Fruit fly (Drosophila melanogaster) whole organism, embryonic: Measurements from ENCODE around the gene hook.

Source experiments
- Asciz ChIP-seq: fragments of 200-800 bp; sonication (Bioruptor generic); optimal IDR thresholded peaks from 2 replicates; lab custom pipeline; 2017; ENCODE audit warnings: missing biosample characterization, mild to moderate bottlenecking, missing genetic modification characterization, missing genetic modification reagents
- CG10147 ChIP-seq: fragments of 200-800 bp; sonication (Bioruptor generic); optimal IDR thresholded peaks from 2 replicates; lab custom pipeline; 2019; ENCODE audit warnings: missing biosample characterization, mild to moderate bottlenecking, missing genetic modification characterization, moderate library complexity
- CG10267 ChIP-seq: fragments of 200-800 bp; sonication (Bioruptor generic); optimal IDR thresholded peaks from 2 replicates; lab custom pipeline; 2018; ENCODE audit warnings: missing biosample characterization, mild to moderate bottlenecking, missing genetic modification characterization, moderate library complexity
- CG12104 ChIP-seq: fragments of 200-800 bp; sonication (Bioruptor generic); optimal IDR thresholded peaks from 3 replicates; lab custom pipeline; 2016; ENCODE audit warnings: missing biosample characterization, missing genetic modification characterization
- CG12659 ChIP-seq: fragments of 200-800 bp; sonication (Bioruptor generic); optimal IDR thresholded peaks from 3 replicates; lab custom pipeline; 2017; ENCODE audit warnings: mild to moderate bottlenecking, missing biosample characterization, missing genetic modification reagents, missing genetic modification characterization
- CG14441 ChIP-seq: fragments of 200-800 bp; sonication (Bioruptor generic); IDR thresholded peaks from 2 replicates; pipeline ENCODE4 v1.3.6; 2022; ENCODE audit warnings: missing biosample characterization, missing genetic modification characterization
- CG14710 ChIP-seq: fragments of 200-800 bp; sonication (Bioruptor generic); optimal IDR thresholded peaks from 3 replicates; lab custom pipeline; 2019; ENCODE audit warnings: missing biosample characterization, mild to moderate bottlenecking, missing genetic modification characterization, moderate library complexity
- CG15601 ChIP-seq: fragments of 200-800 bp; sonication (Bioruptor generic); optimal IDR thresholded peaks from 3 replicates; lab custom pipeline; 2019; ENCODE audit warnings: missing biosample characterization, mild to moderate bottlenecking, missing genetic modification characterization, moderate library complexity
- CG18011 ChIP-seq: fragments of 200-800 bp; sonication (Bioruptor generic); optimal IDR thresholded peaks from 2 replicates; lab custom pipeline; 2017; ENCODE audit warnings: missing biosample characterization, missing genetic modification characterization, mild to moderate bottlenecking, moderate library complexity, missing genotype
- CG2875 ChIP-seq: fragments of 200-800 bp; sonication (Bioruptor generic); optimal IDR thresholded peaks from 2 replicates; lab custom pipeline; 2017; ENCODE audit warnings: missing biosample characterization, mild to moderate bottlenecking, missing genetic modification characterization, missing genetic modification reagents
- CG30431 ChIP-seq: fragments of 200-800 bp; sonication (Bioruptor generic); optimal IDR thresholded peaks from 2 replicates; lab custom pipeline; 2017; ENCODE audit warnings: missing biosample characterization, missing genetic modification characterization
- CG31441 ChIP-seq: fragments of 200-800 bp; sonication (Bioruptor generic); IDR thresholded peaks from 2 replicates; pipeline ENCODE4 v1.3.6; 2022; ENCODE audit warnings: missing biosample characterization, missing genetic modification characterization
- CG34376 ChIP-seq: fragments of 200-800 bp; sonication (Bioruptor generic); optimal IDR thresholded peaks from 2 replicates; lab custom pipeline; 2018; ENCODE audit warnings: missing biosample characterization, mild to moderate bottlenecking, missing genetic modification characterization
- CG3847 ChIP-seq: fragments of 200-800 bp; sonication (Bioruptor generic); IDR thresholded peaks from 2 replicates; pipeline ENCODE4 v1.3.6; 2022; ENCODE audit warnings: missing biosample characterization, missing genetic modification characterization
- CG42726 ChIP-seq: fragments of 200-800 bp; sonication (Bioruptor generic); IDR thresholded peaks from 2 replicates; pipeline ENCODE4 v1.3.6; 2022; ENCODE audit warnings: missing biosample characterization, missing genetic modification characterization; ENCODE audit not compliant: partially characterized antibody
- CG4328 ChIP-seq: fragments of 200-800 bp; sonication (Bioruptor generic); optimal IDR thresholded peaks from 3 replicates; lab custom pipeline; 2017; ENCODE audit warnings: missing biosample characterization, missing genetic modification reagents, missing genetic modification characterization
- CG4424 ChIP-seq: fragments of 200-800 bp; sonication (Bioruptor generic); optimal IDR thresholded peaks from 3 replicates; lab custom pipeline; 2016; ENCODE audit warnings: missing biosample characterization, missing genetic modification characterization
- CG5953 ChIP-seq: fragments of 200-800 bp; sonication (Bioruptor generic); IDR thresholded peaks from 2 replicates; pipeline ENCODE4 v1.3.6; 2022; ENCODE audit warnings: missing biosample characterization, missing genetic modification characterization
- CG6765 ChIP-seq: fragments of 200-800 bp; sonication (Bioruptor generic); optimal IDR thresholded peaks from 3 replicates; lab custom pipeline; 2017; ENCODE audit warnings: missing biosample characterization, mild to moderate bottlenecking, missing genetic modification characterization
- CG6813 ChIP-seq: fragments of 200-800 bp; sonication (Bioruptor generic); optimal IDR thresholded peaks from 2 replicates; lab custom pipeline; 2017; ENCODE audit warnings: missing biosample characterization, missing genetic modification characterization, mild to moderate bottlenecking, moderate library complexity, missing genetic modification reagents
- CG7556 ChIP-seq: fragments of 200-800 bp; sonication (Bioruptor generic); optimal IDR thresholded peaks from 2 replicates; lab custom pipeline; 2017; ENCODE audit warnings: missing biosample characterization, mild to moderate bottlenecking, missing genetic modification characterization
- CG9932 ChIP-seq: fragments of 200-800 bp; sonication (Bioruptor generic); IDR thresholded peaks from 2 replicates; pipeline ENCODE4 v1.3.6; 2022; ENCODE audit warnings: missing biosample characterization, missing genetic modification characterization
- D19A ChIP-seq: fragments of 200-800 bp; optimal IDR thresholded peaks from 3 replicates; lab custom pipeline; 2019; ENCODE audit warnings: missing biosample characterization, mild to moderate bottlenecking, missing genetic modification characterization, moderate library complexity
- Dip3 ChIP-seq: fragments of 200-800 bp; sonication (Bioruptor generic); optimal IDR thresholded peaks from 3 replicates; lab custom pipeline; 2016; ENCODE audit warnings: missing biosample characterization, missing genetic modification characterization
- H15 ChIP-seq: fragments of 200-800 bp; sonication (Bioruptor generic); IDR thresholded peaks from 3 replicates; pipeline ENCODE4 v1.3.6; 2022; ENCODE audit warnings: missing biosample characterization, missing genetic modification characterization
- HHEX ChIP-seq: fragments of 200-800 bp; sonication (Bioruptor generic); optimal IDR thresholded peaks from 3 replicates; lab custom pipeline; 2017; ENCODE audit warnings: missing biosample characterization, mild to moderate bottlenecking, missing genetic modification characterization, missing genetic modification reagents
- NC2β ChIP-seq: fragments of 200-800 bp; sonication (Bioruptor generic); optimal IDR thresholded peaks from 2 replicates; lab custom pipeline; 2016; ENCODE audit warnings: missing biosample characterization, missing genetic modification characterization
- Opbp ChIP-seq: fragments of 200-800 bp; sonication (Bioruptor generic); IDR thresholded peaks from 3 replicates; pipeline ENCODE4 v1.3.6; 2022; ENCODE audit warnings: missing biosample characterization, missing genetic modification characterization; ENCODE audit not compliant: partially characterized antibody
- TFAM ChIP-seq: fragments of 200-800 bp; sonication (Bioruptor generic); optimal IDR thresholded peaks from 2 replicates; lab custom pipeline; 2017; ENCODE audit warnings: missing biosample characterization, missing genetic modification characterization, inconsistent platforms
- ara ChIP-seq: fragments of 200-800 bp; sonication (Bioruptor generic); IDR thresholded peaks from 2 replicates; pipeline ENCODE4 v1.3.6; 2022; ENCODE audit warnings: missing biosample characterization, missing genetic modification characterization
- bbx ChIP-seq: fragments of 200-800 bp; sonication (Bioruptor generic); IDR thresholded peaks from 2 replicates; pipeline ENCODE4 v1.3.6; 2022; ENCODE audit warnings: missing biosample characterization, missing genetic modification characterization; ENCODE audit not compliant: partially characterized antibody
- bcd ChIP-seq: fragments of 200-800 bp; sonication (Bioruptor generic); optimal IDR thresholded peaks from 2 replicates; lab custom pipeline; 2017; ENCODE audit warnings: missing biosample characterization, mild to moderate bottlenecking, missing genetic modification characterization
- crol ChIP-seq: fragments of 200-800 bp; sonication (Bioruptor generic); IDR thresholded peaks from 2 replicates; pipeline ENCODE4 v1.3.6; 2022; ENCODE audit warnings: missing biosample characterization, missing genetic modification characterization
- danr ChIP-seq: fragments of 200-800 bp; sonication (Bioruptor generic); IDR thresholded peaks from 2 replicates; pipeline ENCODE4 v1.3.6; 2022; ENCODE audit warnings: missing biosample characterization, missing genetic modification characterization
- exex ChIP-seq: fragments of 200-800 bp; sonication (Bioruptor generic); optimal IDR thresholded peaks from 4 replicates; lab custom pipeline; 2018; ENCODE audit warnings: missing biosample characterization, mild to moderate bottlenecking, missing genetic modification characterization, moderate library complexity
- gfzf ChIP-seq: fragments of 200-800 bp; sonication (Bioruptor generic); optimal IDR thresholded peaks from 2 replicates; lab custom pipeline; 2016; ENCODE audit warnings: missing biosample characterization, mild to moderate bottlenecking, missing genetic modification characterization, moderate library complexity
- hkb ChIP-seq, 2 experiments: fragments of 200-800 bp in 1 of 2; fragments of >200 bp in 1 of 2; sonication (Bioruptor generic) in 1 of 2; IDR thresholded peaks in 1 of 2; optimal IDR thresholded peaks in 1 of 2; 2 replicates each; pipeline versions ENCODE4 v1.3.6 to Lab custom; 2017 to 2022; ENCODE audit warnings: missing biosample characterization in 1 of 2, missing genetic modification characterization in 1 of 2
- ind ChIP-seq: fragments of 200-800 bp; sonication (Bioruptor generic); optimal IDR thresholded peaks from 3 replicates; lab custom pipeline; 2016; ENCODE audit warnings: missing biosample characterization, missing genetic modification characterization
- mld ChIP-seq: fragments of 200-800 bp; sonication (Bioruptor generic); IDR thresholded peaks from 3 replicates; pipeline ENCODE4 v1.3.6; 2022; ENCODE audit warnings: missing biosample characterization, missing genetic modification characterization; ENCODE audit not compliant: partially characterized antibody
- pfk ChIP-seq: fragments of 200-800 bp; sonication (Bioruptor generic); optimal IDR thresholded peaks from 2 replicates; lab custom pipeline; 2018; ENCODE audit warnings: missing biosample characterization, mild to moderate bottlenecking, missing genetic modification characterization, moderate library complexity
- pzg ChIP-seq: fragments of 200-800 bp; sonication (Bioruptor generic); optimal IDR thresholded peaks from 3 replicates; lab custom pipeline; 2018; ENCODE audit warnings: missing biosample characterization, mild to moderate bottlenecking, missing genetic modification characterization, moderate library complexity
- ranshi ChIP-seq: fragments of 200-800 bp; sonication (Bioruptor generic); IDR thresholded peaks from 2 replicates; pipeline ENCODE4 v1.3.6; 2022; ENCODE audit warnings: missing biosample characterization, missing genetic modification characterization
- salm ChIP-seq: fragments of 200-800 bp; sonication (Bioruptor generic); optimal IDR thresholded peaks from 2 replicates; lab custom pipeline; 2018; ENCODE audit warnings: missing biosample characterization, mild to moderate bottlenecking, missing genetic modification characterization
- seq ChIP-seq: fragments of 200-800 bp; sonication (Bioruptor generic); IDR thresholded peaks from 2 replicates; pipeline ENCODE4 v1.3.6; 2022; ENCODE audit warnings: missing biosample characterization, missing genetic modification characterization
- sisA ChIP-seq: fragments of 200-800 bp; sonication (Bioruptor generic); IDR thresholded peaks from 2 replicates; pipeline ENCODE4 v1.3.6; 2022; ENCODE audit warnings: missing biosample characterization, missing genetic modification characterization
- sob ChIP-seq: fragments of 200-800 bp; sonication (Bioruptor generic); IDR thresholded peaks from 2 replicates; pipeline ENCODE4 v1.3.6; 2022; ENCODE audit warnings: missing biosample characterization, missing genetic modification characterization
- tap ChIP-seq: fragments of 200-800 bp; optimal IDR thresholded peaks from 3 replicates; lab custom pipeline; 2019; ENCODE audit warnings: missing biosample characterization, mild to moderate bottlenecking, missing genetic modification characterization, moderate library complexity
- z ChIP-seq: fragments of 200-800 bp; sonication (Bioruptor generic); IDR thresholded peaks from 3 replicates; pipeline ENCODE4 v1.3.6; 2022; ENCODE audit warnings: missing biosample characterization, missing genetic modification characterization

The hook gene

DNA sequence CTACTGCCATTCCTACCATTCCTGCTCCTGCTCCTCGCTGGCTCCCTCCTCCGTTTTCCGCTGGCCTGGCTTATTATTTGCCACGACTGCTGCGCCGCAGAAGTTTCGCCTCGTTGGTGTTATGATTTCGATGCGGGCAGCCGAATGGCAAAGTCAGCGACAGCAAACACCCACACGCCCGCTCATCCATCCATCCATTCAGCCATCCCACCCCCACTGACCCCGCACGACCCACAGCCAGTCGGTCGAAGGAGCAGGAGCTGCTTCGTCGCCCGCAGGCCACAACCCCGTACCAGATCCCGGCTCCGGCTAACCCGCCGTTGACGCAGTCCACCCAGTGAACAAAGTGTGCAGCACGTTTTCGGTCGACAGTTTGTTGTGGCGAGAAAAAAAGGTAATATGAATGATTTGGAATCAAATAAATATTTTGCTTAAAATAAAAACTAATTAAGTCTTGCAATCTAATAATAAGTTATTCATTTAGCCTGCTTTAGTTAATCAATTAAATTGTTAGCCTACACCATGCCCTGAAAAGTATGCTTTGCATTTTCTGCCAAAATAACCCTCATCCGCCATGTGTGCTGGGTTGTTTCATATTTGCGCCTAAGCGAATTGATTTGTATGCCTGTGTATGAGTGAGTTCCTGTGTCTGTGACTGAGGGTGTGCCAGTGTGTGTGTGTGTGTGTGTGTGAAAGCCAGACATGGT, 6.7 kb downstream of the hook start (continued):
- TF ChIP-seq salm (tag; lab: Kevin White, UChicago) (peak; percentile 11), CG4424 (GFP tag; lab: Kevin White, UChicago) (peak; percentile 27), z (GFP tag; lab: Robert Waterston, UW) (no peak), CG6765 (GFP tag; lab: Kevin White, UChicago) (peak; percentile 52), CG14710 (tag; lab: Kevin White, UChicago) (no peak), hkb (optimal IDR thresholded peaks at IDR 0.05; lab: Kevin White, UChicago) (no peak), hkb (GFP tag; IDR thresholded peaks at IDR 0.05; lab: Robert Waterston, UW) (peak; percentile 49; the same call in 1 of the 2 replicates), seq (GFP tag; lab: Robert Waterston, UW) (peak; percentile 51), CG42726 (GFP tag; lab: Robert Waterston, UW) (no peak), CG2875 (peak; percentile 8), pfk (no peak), CG14441 (0 out of 2 replicates have a peak, but pooled peaks have one; percentile 18), CG10147 (GFP tag; lab: Kevin White, UChicago) (peak; percentile 76), CG12659 (GFP tag; lab: Kevin White, UChicago) (peak; percentile 44), sob (peak; percentile 35; the same call in 1 of the 2 replicates), NC2β (no peak)

DNA sequence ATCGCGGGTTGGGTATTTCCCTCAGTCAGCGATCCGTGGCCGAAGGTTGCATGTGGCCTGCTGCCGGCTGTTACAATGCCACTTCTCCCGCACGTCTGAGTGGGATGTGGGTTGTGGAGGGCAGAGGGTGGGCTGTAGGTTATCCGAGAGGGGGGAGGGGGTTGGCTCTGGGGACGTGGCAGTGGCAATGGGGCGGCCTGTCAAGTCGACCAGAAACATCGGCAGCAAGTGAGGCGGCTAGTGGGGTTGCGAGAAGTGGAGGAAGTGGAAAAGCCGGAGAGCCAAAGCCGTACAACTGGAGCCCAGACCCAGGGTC, 8.6 kb downstream of the hook start:
- TF ChIP-seq CG2875: no peak
- TF ChIP-seq CG9932 (GFP tag; lab: Robert Waterston, UW): no peak
- TF ChIP-seq CG12659 (GFP tag; lab: Kevin White, UChicago): no peak
- no peak for TF ChIP-seq CG6813 (GFP tag; lab: Kevin White, UChicago)
- TF ChIP-seq CG30431: no peak
- TF ChIP-seq CG15601 (tag; lab: Kevin White, UChicago): no peak
- TF ChIP-seq exex (tag; lab: Kevin White, UChicago): no peak
- peak; percentile 86 for TF ChIP-seq crol
- TF ChIP-seq ranshi (GFP tag; lab: Robert Waterston, UW): no peak
- no peak for TF ChIP-seq TFAM (GFP tag; lab: Kevin White, UChicago)
- no peak for TF ChIP-seq H15 (GFP tag; lab: Robert Waterston, UW)
- no peak for TF ChIP-seq mld (GFP tag; lab: Robert Waterston, UW)
- TF ChIP-seq CG3847 (GFP tag; lab: Robert Waterston, UW): no peak
- no peak for TF ChIP-seq danr (GFP tag; lab: Robert Waterston, UW)
- TF ChIP-seq bbx (GFP tag; lab: Robert Waterston, UW): no peak
- no peak for TF ChIP-seq HHEX (GFP tag; lab: Kevin White, UChicago)
- no peak for TF ChIP-seq CG14441
- TF ChIP-seq gfzf (GFP tag; lab: Kevin White, UChicago): no peak
- TF ChIP-seq tap: no peak
- no peak for TF ChIP-seq Dip3 (GFP tag; lab: Kevin White, UChicago)
- TF ChIP-seq CG31441 (GFP tag; lab: Robert Waterston, UW): 0 out of 2 replicates have a peak, but pooled peaks have one; percentile 6
- no peak for TF ChIP-seq Asciz (GFP tag; lab: Kevin White, UChicago)
- no peak for TF ChIP-seq NC2β
- TF ChIP-seq CG34376 (GFP tag; lab: Kevin White, UChicago): no peak
- TF ChIP-seq CG5953: no peak
- peak; percentile 6 for TF ChIP-seq bcd
- TF ChIP-seq ara (GFP tag; lab: Robert Waterston, UW): no peak
- peak; percentile 6 for TF ChIP-seq D19A (tag; lab: Kevin White, UChicago)
- TF ChIP-seq CG4328: no peak
- TF ChIP-seq sisA (GFP tag; lab: Robert Waterston, UW): no peak
- TF ChIP-seq Opbp (GFP tag; lab: Robert Waterston, UW): no peak
- TF ChIP-seq ind (GFP tag; lab: Kevin White, UChicago): no peak
- no peak for TF ChIP-seq CG18011 (GFP tag; lab: Kevin White, UChicago)
- peak; percentile 23 for TF ChIP-seq CG12104 (GFP tag; lab: Kevin White, UChicago)
- TF ChIP-seq CG7556 (GFP tag; lab: Kevin White, UChicago): peak; percentile 60
- TF ChIP-seq CG10267 (tag; lab: Kevin White, UChicago): no peak
- no peak for TF ChIP-seq pzg
